Worm (Caenorhabditis elegans) whole organism, L2 larva: ENCODE data around the gene sma-10.
A peak's percentile ranks its signal among the peaks of the same experiment; 100 is the strongest.

Experiments
- C34F6.9 ChIP-seq: fragments of 150-350 bp; optimal IDR thresholded peaks from 2 replicates; lab custom pipeline; 2014; ENCODE audit warnings: missing biosample characterization, missing genetic modification characterization
- F13H6.1 ChIP-seq: sonication (generic microtip); optimal IDR thresholded peaks from 2 replicates; lab custom pipeline; 2016; ENCODE audit warnings: missing genetic modification characterization, missing compliant biosample characterization
- R02D3.7 ChIP-seq: fragments of 150-350 bp; optimal IDR thresholded peaks from 2 replicates; lab custom pipeline; 2014; ENCODE audit warnings: missing biosample characterization, missing genetic modification characterization
- Y55F3AM.14 ChIP-seq: fragments of 200-800 bp; sonication (Bioruptor generic); optimal IDR thresholded peaks from 2 replicates; lab custom pipeline; 2018; ENCODE audit warnings: mild to moderate bottlenecking, missing genetic modification characterization, missing compliant biosample characterization
- ZK546.5 ChIP-seq: sonication (generic microtip); optimal IDR thresholded peaks from 2 replicates; lab custom pipeline; 2017; ENCODE audit warnings: missing biosample characterization, missing genetic modification characterization
- alr-1 ChIP-seq: fragments of 150-350 bp; optimal IDR thresholded peaks from 2 replicates; lab custom pipeline; 2014; ENCODE audit warnings: missing biosample characterization, missing genetic modification characterization
- aly-2 ChIP-seq: fragments of 150-350 bp; optimal IDR thresholded peaks from 2 replicates; lab custom pipeline; 2014; ENCODE audit warnings: missing biosample characterization, missing genetic modification characterization
- ama-1 ChIP-seq: fragments of 150-350 bp; optimal IDR thresholded peaks from 2 replicates; lab custom pipeline; 2018; ENCODE audit warnings: inconsistent platforms
- blmp-1 ChIP-seq: sonication (generic microtip); optimal IDR thresholded peaks from 2 replicates; lab custom pipeline; 2017; ENCODE audit warnings: missing genetic modification characterization, mild to moderate bottlenecking, missing compliant biosample characterization, antibody characterized with exemption, moderate library complexity; ENCODE audit not compliant: insufficient read depth
- ceh-16 ChIP-seq: fragments of 150-350 bp; optimal IDR thresholded peaks from 2 replicates; lab custom pipeline; 2014; ENCODE audit warnings: missing biosample characterization, missing genetic modification characterization
- ceh-82 ChIP-seq: fragments of 150-350 bp; optimal IDR thresholded peaks from 2 replicates; lab custom pipeline; 2014; ENCODE audit warnings: missing biosample characterization, missing genetic modification characterization
- crh-2 ChIP-seq: sonication (generic microtip); optimal IDR thresholded peaks from 2 replicates; lab custom pipeline; 2017; ENCODE audit warnings: missing biosample characterization, missing genetic modification characterization
- dmd-4 ChIP-seq: sonication (generic microtip); optimal IDR thresholded peaks from 2 replicates; lab custom pipeline; 2017; ENCODE audit warnings: missing biosample characterization, missing genetic modification characterization
- egl-27 ChIP-seq: sonication (generic microtip); optimal IDR thresholded peaks from 3 replicates; lab custom pipeline; 2017; ENCODE audit warnings: missing biosample characterization, missing genetic modification reagents, missing genetic modification characterization
- elt-1 ChIP-seq: fragments of 150-350 bp; optimal IDR thresholded peaks from 2 replicates; lab custom pipeline; 2014; ENCODE audit warnings: missing biosample characterization, missing genetic modification characterization
- elt-3 ChIP-seq: sonication (generic microtip); optimal IDR thresholded peaks from 2 replicates; lab custom pipeline; 2017; ENCODE audit warnings: missing biosample characterization, missing genetic modification characterization
- fos-1 ChIP-seq: fragments of 150-350 bp; optimal IDR thresholded peaks from 2 replicates; lab custom pipeline; 2014; ENCODE audit warnings: missing biosample characterization, missing genetic modification characterization
- gmeb-1 ChIP-seq: fragments of 150-350 bp; optimal IDR thresholded peaks from 2 replicates; lab custom pipeline; 2014; ENCODE audit warnings: missing biosample characterization, missing genetic modification characterization
- lin-11 ChIP-seq: fragments of 150-350 bp; sonication (generic microtip); optimal IDR thresholded peaks from 2 replicates; lab custom pipeline; 2014; ENCODE audit warnings: missing biosample characterization, missing genetic modification characterization, inconsistent platforms, mixed read lengths
- lin-13 ChIP-seq: fragments of 150-350 bp; optimal IDR thresholded peaks from 2 replicates; lab custom pipeline; 2014; ENCODE audit warnings: missing biosample characterization, missing genetic modification reagents, missing genetic modification characterization
- lin-39 ChIP-seq: fragments of 150-350 bp; optimal IDR thresholded peaks from 2 replicates; lab custom pipeline; 2014; ENCODE audit warnings: missing biosample characterization, missing genetic modification reagents, missing genetic modification characterization
- lsy-2 ChIP-seq, 2 experiments: fragments of 150-350 bp in 1 of 2; sonication (generic microtip) in 1 of 2; optimal IDR thresholded peaks; 2 replicates each; lab custom pipeline; 2014 to 2017; ENCODE audit warnings: missing biosample characterization in 2 of 2, missing genetic modification characterization in 2 of 2
- mab-5 ChIP-seq: fragments of 150-350 bp; optimal IDR thresholded peaks from 2 replicates; lab custom pipeline; 2014; ENCODE audit warnings: missing biosample characterization, missing genetic modification characterization
- mbf-1 ChIP-seq: sonication (generic microtip); optimal IDR thresholded peaks from 2 replicates; lab custom pipeline; 2017; ENCODE audit warnings: missing biosample characterization, missing genetic modification characterization
- mdl-1 ChIP-seq, 2 experiments: fragments of 150-350 bp in 1 of 2; sonication (generic microtip) in 1 of 2; optimal IDR thresholded peaks; 2 replicates each; lab custom pipeline; 2017; ENCODE audit warnings: missing biosample characterization in 2 of 2, missing genetic modification characterization in 2 of 2
- nhr-10 ChIP-seq: sonication (generic microtip); optimal IDR thresholded peaks from 2 replicates; lab custom pipeline; 2017; ENCODE audit warnings: missing biosample characterization, missing genetic modification characterization
- nhr-11 ChIP-seq: fragments of 150-350 bp; optimal IDR thresholded peaks from 2 replicates; lab custom pipeline; 2014; ENCODE audit warnings: missing biosample characterization, missing genetic modification characterization
- nhr-12 ChIP-seq: fragments of 150-350 bp; optimal IDR thresholded peaks from 2 replicates; lab custom pipeline; 2014; ENCODE audit warnings: missing biosample characterization, missing genetic modification characterization
- nhr-129 ChIP-seq: fragments of 150-350 bp; optimal IDR thresholded peaks from 2 replicates; lab custom pipeline; 2014; ENCODE audit warnings: missing biosample characterization, missing genetic modification characterization
- nhr-21 ChIP-seq: fragments of 150-350 bp; optimal IDR thresholded peaks from 2 replicates; lab custom pipeline; 2014; ENCODE audit warnings: missing biosample characterization, missing genetic modification characterization
- nhr-23 ChIP-seq: fragments of 150-350 bp; optimal IDR thresholded peaks from 2 replicates; lab custom pipeline; 2014; ENCODE audit warnings: missing biosample characterization, missing genetic modification reagents, missing genetic modification characterization
- nhr-237 ChIP-seq: fragments of 150-350 bp; optimal IDR thresholded peaks from 2 replicates; lab custom pipeline; 2014; ENCODE audit warnings: missing biosample characterization, missing genetic modification characterization
- nhr-25 ChIP-seq: fragments of 150-350 bp; sonication (generic microtip); optimal IDR thresholded peaks from 3 replicates; lab custom pipeline; 2014; ENCODE audit warnings: missing biosample characterization, missing genetic modification characterization
- nhr-6 ChIP-seq: fragments of 150-350 bp; optimal IDR thresholded peaks from 2 replicates; lab custom pipeline; 2014; ENCODE audit warnings: missing biosample characterization, missing genetic modification characterization
- nhr-77 ChIP-seq: fragments of 150-350 bp; optimal IDR thresholded peaks from 2 replicates; lab custom pipeline; 2014; ENCODE audit warnings: missing biosample characterization, missing genetic modification characterization
- peb-1 ChIP-seq: fragments of 150-350 bp; optimal IDR thresholded peaks from 2 replicates; lab custom pipeline; 2014; ENCODE audit warnings: missing biosample characterization, missing genetic modification characterization
- sem-4 ChIP-seq: fragments of 150-350 bp; optimal IDR thresholded peaks from 2 replicates; lab custom pipeline; 2014; ENCODE audit warnings: missing biosample characterization, missing genetic modification reagents, missing genetic modification characterization
- skn-1 ChIP-seq: sonication (generic microtip); optimal IDR thresholded peaks from 2 replicates; lab custom pipeline; 2017; ENCODE audit warnings: missing biosample characterization, missing genetic modification characterization
- sma-3 ChIP-seq: sonication (generic microtip); optimal IDR thresholded peaks from 2 replicates; lab custom pipeline; 2016; ENCODE audit warnings: missing genetic modification reagents, missing genetic modification characterization, missing compliant biosample characterization
- sma-9 ChIP-seq, 2 experiments: fragments of 150-350 bp in 1 of 2; sonication (generic microtip) in 1 of 2; optimal IDR thresholded peaks; 2 replicates each; lab custom pipeline; 2014 to 2016; ENCODE audit warnings: missing genetic modification characterization in 2 of 2, mild to moderate bottlenecking in 1 of 2, missing biosample characterization in 1 of 2, missing compliant biosample characterization in 1 of 2, missing genetic modification reagents in 1 of 2, moderate library complexity in 1 of 2
- snpc-4 ChIP-seq: fragments of 150-350 bp; optimal IDR thresholded peaks from 2 replicates; lab custom pipeline; 2014; ENCODE audit warnings: missing biosample characterization, missing genetic modification characterization
- unc-39 ChIP-seq: fragments of 150-350 bp; optimal IDR thresholded peaks from 2 replicates; lab custom pipeline; 2014; ENCODE audit warnings: missing biosample characterization, missing genetic modification characterization
- unc-55 ChIP-seq: fragments of 150-350 bp; sonication (generic microtip); optimal IDR thresholded peaks from 3 replicates; lab custom pipeline; 2014; ENCODE audit warnings: missing biosample characterization, missing genetic modification reagents, missing genetic modification characterization
- unc-62 ChIP-seq: fragments of 150-350 bp; optimal IDR thresholded peaks from 2 replicates; lab custom pipeline; 2014; ENCODE audit warnings: missing biosample characterization, missing genetic modification reagents, missing genetic modification characterization
- zag-1 ChIP-seq: fragments of 150-350 bp; optimal IDR thresholded peaks from 2 replicates; lab custom pipeline; 2014; ENCODE audit warnings: missing biosample characterization, missing genetic modification characterization
- ztf-1 ChIP-seq: fragments of 200-800 bp; sonication (Bioruptor generic); conservative IDR thresholded peaks from 2 replicates; pipeline ENCODE4 v1.3.6; 2022; ENCODE audit warnings: missing genetic modification characterization, missing compliant biosample characterization
- ztf-11 ChIP-seq: sonication (generic microtip); optimal IDR thresholded peaks from 2 replicates; lab custom pipeline; 2017; ENCODE audit warnings: missing biosample characterization, missing genetic modification characterization
- ztf-4 ChIP-seq: fragments of 150-350 bp; optimal IDR thresholded peaks from 2 replicates; lab custom pipeline; 2014; ENCODE audit warnings: missing biosample characterization, missing genetic modification characterization

The sma-10 gene

DNA sequence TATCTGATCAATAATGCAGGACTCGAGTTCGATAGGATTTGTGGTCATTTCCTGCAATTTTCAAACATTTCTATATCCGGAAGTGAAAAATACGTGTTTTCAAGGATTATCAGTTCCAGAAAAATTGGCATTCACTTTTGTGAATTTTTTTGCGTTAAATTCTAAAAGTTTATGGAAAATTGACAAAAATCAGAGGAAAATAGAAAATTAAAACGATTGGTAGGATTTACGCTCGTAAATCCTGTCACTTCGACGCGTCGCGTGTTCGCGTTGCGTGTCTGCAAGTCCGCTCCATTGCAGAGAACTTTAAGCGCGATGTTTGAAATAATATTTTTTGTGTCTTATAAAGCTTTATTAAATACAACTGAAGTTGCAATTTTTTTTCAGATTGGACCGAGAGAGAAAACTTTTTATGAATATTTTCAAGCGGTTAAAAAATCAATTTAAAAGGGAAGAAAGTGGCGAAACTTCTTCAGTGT is 18.8 kb upstream of the sma-10 start, which contains the start of gene rcat-1:
rcat-1 (minus strand) TSS at position 51 of the 479 bp plus-strand sequence.
- TF ChIP-seq sma-3 = peak; percentile 63
- peak; percentile 92 for TF ChIP-seq lin-13 (GFP tag; lab: Kevin White, UChicago)
- TF ChIP-seq unc-55 = peak; percentile 99
- peak; percentile 7 for TF ChIP-seq nhr-237
- peak; percentile 53 for TF ChIP-seq ceh-82 (tag; lab: Kevin White, UChicago)
- TF ChIP-seq nhr-12 = no peak
- no peak for TF ChIP-seq peb-1 (tag; lab: Kevin White, UChicago)
- no peak for TF ChIP-seq blmp-1 (tag; lab: Kevin White, UChicago)
- TF ChIP-seq elt-3 = no peak
- peak; percentile 80 for TF ChIP-seq nhr-129
- TF ChIP-seq unc-39 = no peak
- TF ChIP-seq sma-9 (GFP tag; optimal IDR thresholded peaks at IDR 0.05; lab: Kevin White, UChicago) = peak; percentile 64
- no peak for TF ChIP-seq sma-9 (tag; optimal IDR thresholded peaks at IDR 0.05; lab: Kevin White, UChicago)
- peak; percentile 19 for TF ChIP-seq F13H6.1 (tag; lab: Kevin White, UChicago)
- no peak for TF ChIP-seq nhr-10
- TF ChIP-seq ceh-16 (tag; lab: Kevin White, UChicago) = no peak
- TF ChIP-seq C34F6.9 (tag; lab: Kevin White, UChicago) = peak; percentile 91
- peak; percentile 72 for TF ChIP-seq nhr-25 (tag; lab: Kevin White, UChicago)
- no peak for TF ChIP-seq alr-1 (tag; lab: Kevin White, UChicago)
- no peak for TF ChIP-seq R02D3.7 (tag; lab: Kevin White, UChicago)
- TF ChIP-seq mbf-1 (tag; lab: Kevin White, UChicago) = no peak
- TF ChIP-seq ztf-11 (tag; lab: Kevin White, UChicago) = no peak
- peak; percentile 44 for TF ChIP-seq sem-4 (tag; lab: Kevin White, UChicago)
- TF ChIP-seq ZK546.5 (tag; lab: Kevin White, UChicago) = peak; percentile 25
- no peak for TF ChIP-seq aly-2 (tag; lab: Kevin White, UChicago)
- TF ChIP-seq zag-1 = no peak
- no peak for TF ChIP-seq unc-62 (GFP tag; lab: Kevin White, UChicago)
- TF ChIP-seq Y55F3AM.14 (GFP tag; lab: Kevin White, UChicago) = no peak
- peak; percentile 52 to 91 for TF ChIP-seq lsy-2 (tag; optimal IDR thresholded peaks at IDR 0.05; lab: Kevin White, UChicago)
- TF ChIP-seq skn-1 = no peak
- no peak for TF ChIP-seq lin-39
- TF ChIP-seq nhr-6 = no peak
- TF ChIP-seq mdl-1 (tag; optimal IDR thresholded peaks at IDR 0.05; lab: Kevin White, UChicago) = peak in 1 of 2 experiments; percentile 17
- peak; percentile 61 for TF ChIP-seq fos-1 (tag; lab: Kevin White, UChicago)
- TF ChIP-seq nhr-21 (tag; lab: Kevin White, UChicago) = peak; percentile 75
- peak; percentile 83 for TF ChIP-seq crh-2 (tag; lab: Kevin White, UChicago)
- TF ChIP-seq mab-5 (tag; lab: Kevin White, UChicago) = peak; percentile 9
- no peak for TF ChIP-seq nhr-77 (tag; lab: Kevin White, UChicago)
- no peak for TF ChIP-seq dmd-4 (tag; lab: Kevin White, UChicago)
- no peak for TF ChIP-seq ama-1 (lab: Kevin White, UChicago)
- TF ChIP-seq snpc-4 (tag; lab: Kevin White, UChicago) = no peak
- TF ChIP-seq gmeb-1 (tag; lab: Kevin White, UChicago) = peak; percentile 94
- TF ChIP-seq nhr-23 = no peak
- TF ChIP-seq ztf-1 (GFP tag; lab: Robert Waterston, UW) = no peak
- peak; percentile 8 for TF ChIP-seq egl-27 (tag; lab: Kevin White, UChicago)
- TF ChIP-seq elt-1 (tag; lab: Kevin White, UChicago) = no peak
- TF ChIP-seq ztf-4 = peak; percentile 53
- TF ChIP-seq lin-11 (tag; lab: Kevin White, UChicago) = peak; percentile 85
- TF ChIP-seq nhr-11 (tag; lab: Kevin White, UChicago) = no peak
